Worm (Caenorhabditis elegans) whole organism, L4 larva: ENCODE results near the gene C33D9.6.

ENCODE experiments used
- D1046.2 ChIP-seq: fragments of 200-800 bp; sonication (Bioruptor generic); IDR thresholded peaks from 2 replicates; pipeline ENCODE4 v1.3.6; 2022; ENCODE audit warnings: missing genetic modification characterization, missing compliant biosample characterization
- F10B5.3 ChIP-seq: sonication (generic microtip); optimal IDR thresholded peaks from 2 replicates; lab custom pipeline; 2016; ENCODE audit warnings: mild to moderate bottlenecking, missing genetic modification characterization, missing compliant biosample characterization
- F37D6.2 ChIP-seq: sonication (generic microtip); optimal IDR thresholded peaks from 2 replicates; lab custom pipeline; 2016; ENCODE audit warnings: mild to moderate bottlenecking, missing genetic modification characterization, missing compliant biosample characterization
- aha-1 ChIP-seq: fragments of 150-350 bp; peaks from one replicate; lab custom pipeline; 2014; ENCODE audit warnings: missing biosample characterization, missing genetic modification characterization
- attf-4 ChIP-seq: sonication (generic microtip); optimal IDR thresholded peaks from 3 replicates; lab custom pipeline; 2017; ENCODE audit warnings: missing biosample characterization, missing genetic modification characterization
- ceh-20 ChIP-seq: fragments of 200-800 bp; sonication (Bioruptor generic); IDR thresholded peaks from 2 replicates; pipeline ENCODE4 v1.3.6; 2022; ENCODE audit warnings: missing genetic modification reagents, missing genetic modification characterization, missing compliant biosample characterization
- daf-12 ChIP-seq: fragments of 150-350 bp; optimal IDR thresholded peaks from 2 replicates; lab custom pipeline; 2014; ENCODE audit warnings: missing biosample characterization, missing genetic modification reagents, missing genetic modification characterization
- daf-16 ChIP-seq, 3 experiments: sonication (generic microtip); optimal IDR thresholded peaks; 2 replicates each; lab custom pipeline; 2016 to 2017; ENCODE audit warnings: missing genetic modification characterization in 3 of 3, missing genetic modification reagents in 3 of 3, mild to moderate bottlenecking in 2 of 3, missing compliant biosample characterization in 2 of 3, missing biosample characterization in 1 of 3, moderate library complexity in 1 of 3
- dmd-6 ChIP-seq: fragments of 200-800 bp; sonication (Bioruptor generic); IDR thresholded peaks from 2 replicates; pipeline ENCODE4 v1.3.6; 2022; ENCODE audit warnings: missing genetic modification reagents, missing genetic modification characterization, missing compliant biosample characterization
- dmd-8 ChIP-seq: fragments of 200-800 bp; sonication (Bioruptor generic); IDR thresholded peaks from 2 replicates; pipeline ENCODE4 v1.3.6; 2022; ENCODE audit warnings: missing genetic modification characterization, missing compliant biosample characterization
- dmd-9 ChIP-seq: fragments of 200-800 bp; sonication (Bioruptor generic); IDR thresholded peaks from 2 replicates; pipeline ENCODE4 v1.3.6; 2022; ENCODE audit warnings: missing genetic modification reagents, missing genetic modification characterization, missing compliant biosample characterization
- dve-1 ChIP-seq: sonication (generic microtip); optimal IDR thresholded peaks from 2 replicates; lab custom pipeline; 2017; ENCODE audit warnings: antibody characterized with exemption, mild to moderate bottlenecking, missing genetic modification characterization, missing compliant biosample characterization; ENCODE audit not compliant: insufficient read depth
- gei-8 ChIP-seq: fragments of 200-800 bp; sonication (Bioruptor generic); optimal IDR thresholded peaks from 2 replicates; lab custom pipeline; 2018; ENCODE audit warnings: mild to moderate bottlenecking, missing genetic modification characterization, missing compliant biosample characterization
- hif-1 ChIP-seq, 2 experiments: sonication (generic microtip); optimal IDR thresholded peaks; 2 replicates each; lab custom pipeline; 2016 to 2017; ENCODE audit warnings: missing compliant biosample characterization in 2 of 2, missing genetic modification characterization in 2 of 2, missing genetic modification reagents in 2 of 2, missing genotype in 2 of 2, mild to moderate bottlenecking in 1 of 2
- hlh-11 ChIP-seq: fragments of 200-800 bp; sonication (Bioruptor generic); optimal IDR thresholded peaks from 2 replicates; lab custom pipeline; 2018; ENCODE audit warnings: mild to moderate bottlenecking, missing genetic modification characterization, missing compliant biosample characterization
- hlh-30 ChIP-seq: sonication (generic microtip); optimal IDR thresholded peaks from 2 replicates; lab custom pipeline; 2017; ENCODE audit warnings: antibody characterized with exemption, mild to moderate bottlenecking, missing genetic modification characterization, missing compliant biosample characterization; ENCODE audit not compliant: insufficient read depth
- lin-13 ChIP-seq: fragments of 150-350 bp; optimal IDR thresholded peaks from 2 replicates; lab custom pipeline; 2014; ENCODE audit warnings: missing biosample characterization, missing genetic modification reagents, missing genetic modification characterization
- lin-15B ChIP-seq: fragments of 150-350 bp; sonication (generic microtip); optimal IDR thresholded peaks from 3 replicates; lab custom pipeline; 2014; ENCODE audit warnings: missing biosample characterization, missing genetic modification characterization
- lin-39 ChIP-seq: fragments of 150-350 bp; optimal IDR thresholded peaks from 2 replicates; lab custom pipeline; 2014; ENCODE audit warnings: missing biosample characterization, missing genetic modification reagents, missing genetic modification characterization
- lir-3 ChIP-seq: sonication (generic microtip); optimal IDR thresholded peaks from 2 replicates; lab custom pipeline; 2016; ENCODE audit warnings: mild to moderate bottlenecking, missing genetic modification characterization, missing compliant biosample characterization
- lsy-2 ChIP-seq, 2 experiments: fragments of 150-350 bp in 1 of 2; sonication (generic microtip) in 1 of 2; optimal IDR thresholded peaks; 2 replicates each; lab custom pipeline; 2014 to 2017; ENCODE audit warnings: missing biosample characterization in 2 of 2, missing genetic modification characterization in 2 of 2
- madf-5 ChIP-seq, 2 experiments: fragments of 200-800 bp; sonication (Bioruptor generic); IDR thresholded peaks; 2 replicates each; pipeline ENCODE4 v1.3.6; 2022; ENCODE audit warnings: missing compliant biosample characterization in 2 of 2, missing genetic modification characterization in 2 of 2
- madf-9 ChIP-seq: fragments of 200-800 bp; sonication (Bioruptor generic); conservative IDR thresholded peaks from 2 replicates; pipeline ENCODE4 v1.3.6; 2022; ENCODE audit warnings: missing genetic modification reagents, missing genetic modification characterization, missing compliant biosample characterization
- mdl-1 ChIP-seq, 2 experiments: fragments of 150-350 bp in 1 of 2; sonication (generic microtip) in 1 of 2; optimal IDR thresholded peaks; 2 replicates each; lab custom pipeline; 2014 to 2017; ENCODE audit warnings: missing biosample characterization in 2 of 2, missing genetic modification characterization in 2 of 2
- mdt-29 ChIP-seq: fragments of 200-800 bp; sonication (Bioruptor generic); IDR thresholded peaks from 2 replicates; pipeline ENCODE4 v1.3.6; 2022; ENCODE audit warnings: missing genetic modification reagents, missing genetic modification characterization, missing compliant biosample characterization
- mxl-2 ChIP-seq: fragments of 200-800 bp; sonication (Bioruptor generic); conservative IDR thresholded peaks from 2 replicates; pipeline ENCODE4 v1.3.6; 2022; ENCODE audit warnings: missing genetic modification reagents, missing genetic modification characterization, missing compliant biosample characterization
- mxl-3 ChIP-seq: fragments of 200-800 bp; sonication (Bioruptor generic); optimal IDR thresholded peaks from 2 replicates; lab custom pipeline; 2018; ENCODE audit warnings: mild to moderate bottlenecking, missing genetic modification characterization, missing compliant biosample characterization
- nhr-10 ChIP-seq: fragments of 150-350 bp; optimal IDR thresholded peaks from 2 replicates; lab custom pipeline; 2014; ENCODE audit warnings: missing biosample characterization, missing genetic modification characterization
- nhr-102 ChIP-seq: sonication (generic microtip); optimal IDR thresholded peaks from 2 replicates; lab custom pipeline; 2016; ENCODE audit warnings: mild to moderate bottlenecking, missing genetic modification characterization, moderate library complexity, missing compliant biosample characterization
- nhr-111 ChIP-seq: fragments of 200-800 bp; sonication (Bioruptor generic); optimal IDR thresholded peaks from 2 replicates; lab custom pipeline; 2018; ENCODE audit warnings: mild to moderate bottlenecking, missing genetic modification characterization, missing compliant biosample characterization
- nhr-25 ChIP-seq: sonication (generic microtip); optimal IDR thresholded peaks from 2 replicates; lab custom pipeline; 2017; ENCODE audit warnings: missing genetic modification characterization, mild to moderate bottlenecking, missing compliant biosample characterization, antibody characterized with exemption, moderate library complexity, borderline replicate concordance; ENCODE audit not compliant: insufficient read depth
- nhr-28 ChIP-seq: fragments of 150-350 bp; optimal IDR thresholded peaks from 2 replicates; lab custom pipeline; 2014; ENCODE audit warnings: missing biosample characterization, missing genetic modification characterization
- pqm-1 ChIP-seq: sonication (generic microtip); optimal IDR thresholded peaks from 2 replicates; lab custom pipeline; 2017; ENCODE audit warnings: missing biosample characterization, missing genetic modification characterization
- sdz-12 ChIP-seq: fragments of 200-800 bp; sonication (Bioruptor generic); optimal IDR thresholded peaks from 2 replicates; lab custom pipeline; 2018; ENCODE audit warnings: mild to moderate bottlenecking, missing genetic modification characterization, missing compliant biosample characterization
- skn-1 ChIP-seq: fragments of 150-350 bp; optimal IDR thresholded peaks from 2 replicates; lab custom pipeline; 2014; ENCODE audit warnings: missing biosample characterization, missing genetic modification characterization
- snpc-4 ChIP-seq: fragments of 150-350 bp; optimal IDR thresholded peaks from 2 replicates; lab custom pipeline; 2014; ENCODE audit warnings: missing biosample characterization, missing genetic modification characterization
- tag-97 ChIP-seq: fragments of 200-800 bp; sonication (Bioruptor generic); IDR thresholded peaks from 2 replicates; pipeline ENCODE4 v1.3.6; 2022; ENCODE audit warnings: missing genetic modification characterization, missing compliant biosample characterization
- tra-1 ChIP-seq: fragments of 200-800 bp; sonication (Bioruptor generic); IDR thresholded peaks from 2 replicates; pipeline ENCODE4 v1.3.6; 2022; ENCODE audit warnings: missing genetic modification reagents, missing genetic modification characterization, missing compliant biosample characterization
- unc-62 ChIP-seq, 3 experiments: fragments of 150-350 bp in 1 of 3; sonication (generic microtip); optimal IDR thresholded peaks in 2 of 3; peaks in 1 of 3; 1 replicate in 1 of 3; 2 replicates in 2 of 3; lab custom pipeline; 2014 to 2017; ENCODE audit warnings: missing biosample characterization in 3 of 3, missing genetic modification characterization in 3 of 3, missing genetic modification reagents in 3 of 3, missing genotype in 1 of 3
- zfp-3 ChIP-seq: fragments of 200-800 bp; sonication (Bioruptor generic); conservative IDR thresholded peaks from 2 replicates; pipeline ENCODE4 v1.3.6; 2022; ENCODE audit warnings: missing genetic modification reagents, missing genetic modification characterization, missing compliant biosample characterization
- ztf-11 ChIP-seq: fragments of 150-350 bp; optimal IDR thresholded peaks from 2 replicates; lab custom pipeline; 2014; ENCODE audit warnings: missing biosample characterization, missing genetic modification characterization
- ztf-7 ChIP-seq: fragments of 150-350 bp; optimal IDR thresholded peaks from 2 replicates; lab custom pipeline; 2014; ENCODE audit warnings: missing biosample characterization, missing genetic modification characterization

C33D9.6 gene

ce11 chrIV:8794895-8795665 lies 17.1 kb upstream of the C33D9.6 start (continued):
- TF ChIP-seq sdz-12 (GFP tag; lab: Kevin White, UChicago): peak; percentile 31
- peak; percentile 96 for TF ChIP-seq hlh-30 (tag; lab: Kevin White, UChicago)
- no peak for TF ChIP-seq mdt-29 (GFP tag; lab: Robert Waterston, UW)
- TF ChIP-seq attf-4: no peak
- TF ChIP-seq lin-13 (GFP tag; lab: Kevin White, UChicago): peak; percentile 81
- TF ChIP-seq dmd-8 (GFP tag; lab: Robert Waterston, UW): no peak
- TF ChIP-seq ztf-11 (tag; lab: Kevin White, UChicago): no peak
- TF ChIP-seq hif-1 (tag; optimal IDR thresholded peaks at IDR 0.05; lab: Kevin White, UChicago): peak; percentile 16 to 90
- peak; percentile 72 for TF ChIP-seq F37D6.2
- no peak for TF ChIP-seq daf-12
- TF ChIP-seq lin-15B: no peak
- TF ChIP-seq zfp-3 (GFP tag; lab: Robert Waterston, UW): no peak
- TF ChIP-seq unc-62 (GFP tag; optimal IDR thresholded peaks at IDR 0.05 in 1 of 2; lab: Kevin White, UChicago): peak in 1 of 2 experiments; percentile 98
- TF ChIP-seq unc-62 (tag; optimal IDR thresholded peaks at IDR 0.05; lab: Kevin White, UChicago): peak; percentile 95
- TF ChIP-seq D1046.2 (GFP tag; lab: Robert Waterston, UW): 0 out of 2 replicates have a peak, but pooled peaks have one; percentile 10
- no peak for TF ChIP-seq lir-3 (tag; lab: Kevin White, UChicago)
- no peak for TF ChIP-seq snpc-4
- TF ChIP-seq F10B5.3 (tag; lab: Kevin White, UChicago): peak; percentile 27
- peak; percentile 68 for TF ChIP-seq pqm-1 (tag; lab: Kevin White, UChicago)
- no peak for TF ChIP-seq mxl-2 (GFP tag; lab: Robert Waterston, UW)
- TF ChIP-seq madf-9 (GFP tag; lab: Robert Waterston, UW): 0 out of 2 replicates have a peak, but pooled peaks have one; percentile 3

- no peak for TF ChIP-seq daf-16 (GFP tag; optimal IDR thresholded peaks at IDR 0.05; lab: Kevin White, UChicago)
- peak; percentile 26 for TF ChIP-seq daf-16 (tag; optimal IDR thresholded peaks at IDR 0.05; lab: Kevin White, UChicago)
- no peak for TF ChIP-seq nhr-10 (tag; lab: Kevin White, UChicago)
- no peak for TF ChIP-seq tag-97 (GFP tag; lab: Robert Waterston, UW)
- TF ChIP-seq dmd-6 (GFP tag; lab: Robert Waterston, UW): peak; percentile 71
- TF ChIP-seq nhr-25 (tag; lab: Kevin White, UChicago): peak; percentile 94
- TF ChIP-seq mxl-3: peak; percentile 80
- TF ChIP-seq hlh-30 (tag; lab: Kevin White, UChicago): peak; percentile 25
- TF ChIP-seq lsy-2 (tag; optimal IDR thresholded peaks at IDR 0.05; lab: Kevin White, UChicago): peak in 1 of 2 experiments; percentile 19
- TF ChIP-seq hlh-11 (tag; lab: Kevin White, UChicago): peak; percentile 85
- TF ChIP-seq tra-1 (GFP tag; lab: Robert Waterston, UW): peak; percentile 74; the same call in 1 of the 2 replicates
- TF ChIP-seq unc-62 (GFP tag; optimal IDR thresholded peaks at IDR 0.05 in 1 of 2; lab: Kevin White, UChicago): peak in 1 of 2 experiments; percentile 97
- no peak for TF ChIP-seq unc-62 (tag; optimal IDR thresholded peaks at IDR 0.05; lab: Kevin White, UChicago)
- TF ChIP-seq nhr-102: peak; percentile 3
- peak; percentile 27; the same call in 1 of the 2 replicates for TF ChIP-seq ceh-20 (GFP tag; lab: Robert Waterston, UW)
- peak; percentile 80 for TF ChIP-seq pqm-1 (tag; lab: Kevin White, UChicago)
- peak in 1 of 2 experiments; percentile 52 for TF ChIP-seq mdl-1 (tag; optimal IDR thresholded peaks at IDR 0.05; lab: Kevin White, UChicago)
- peak; percentile 37 for TF ChIP-seq dve-1 (tag; lab: Kevin White, UChicago)
- no peak for TF ChIP-seq ztf-7
- no peak for TF ChIP-seq lin-39
- peak; percentile 84 for TF ChIP-seq nhr-28 (tag; lab: Kevin White, UChicago)
- TF ChIP-seq aha-1 (tag; lab: Kevin White, UChicago): peak; percentile 66
- no peak for TF ChIP-seq madf-5 (GFP tag; IDR thresholded peaks at IDR 0.05; lab: Robert Waterston, UW)
- TF ChIP-seq nhr-111: no peak
- no peak for TF ChIP-seq dmd-9 (GFP tag; lab: Robert Waterston, UW)
- no peak for TF ChIP-seq skn-1
- no peak for TF ChIP-seq gei-8 (GFP tag; lab: Kevin White, UChicago)
These were observed 15.3 kb upstream of the C33D9.6 start for ce11 chrIV:8793223-8793622.
